Fruit fly (Drosophila melanogaster) whole organism, wandering third instar larva: ENCODE results near the gene CG4297.

ENCODE experiments used
- CG32264 ChIP-seq: fragments of 200-800 bp; sonication (Bioruptor generic); optimal IDR thresholded peaks from 2 replicates; lab custom pipeline; 2016; ENCODE audit warnings: missing biosample characterization, missing genetic modification characterization
- CG9705 ChIP-seq: fragments of 200-800 bp; sonication (Bioruptor generic); optimal IDR thresholded peaks from 2 replicates; lab custom pipeline; 2018; ENCODE audit warnings: missing biosample characterization, mild to moderate bottlenecking, missing genetic modification characterization
- CrebA ChIP-seq: fragments of 200-800 bp; sonication (Bioruptor generic); optimal IDR thresholded peaks from 2 replicates; lab custom pipeline; 2016; ENCODE audit warnings: missing biosample characterization, mild to moderate bottlenecking, missing genetic modification characterization, borderline replicate concordance
- Dfd ChIP-seq: fragments of >200 bp; optimal IDR thresholded peaks from 2 replicates; lab custom pipeline; 2017; ENCODE audit warnings: missing biosample characterization, missing genetic modification characterization
- Dif ChIP-seq: fragments of 200-275, 200-300 bp; sonication (Bioruptor generic); optimal IDR thresholded peaks from 2 replicates; lab custom pipeline; 2018; ENCODE audit warnings: missing biosample characterization, missing genetic modification characterization; ENCODE audit not compliant: partially characterized antibody
- GATAd ChIP-seq: sonication (Bioruptor generic); optimal IDR thresholded peaks from 2 replicates; lab custom pipeline; 2016; ENCODE audit warnings: missing biosample characterization, missing genetic modification characterization
- HLH106 ChIP-seq: fragments of 200-800 bp; optimal IDR thresholded peaks from 3 replicates; lab custom pipeline; 2019; ENCODE audit warnings: missing biosample characterization, mild to moderate bottlenecking, missing genetic modification characterization, moderate library complexity
- Hr78 ChIP-seq: fragments of >200 bp; optimal IDR thresholded peaks from 2 replicates; lab custom pipeline; 2017; ENCODE audit warnings: missing biosample characterization, missing genetic modification characterization
- Hr83 ChIP-seq: fragments of 200-300 bp; sonication (Bioruptor generic); optimal IDR thresholded peaks from 2 replicates; lab custom pipeline; 2016; ENCODE audit warnings: missing biosample characterization, mild to moderate bottlenecking, missing genetic modification characterization, moderate library complexity; ENCODE audit not compliant: poor library complexity, severe bottlenecking
- Jra ChIP-seq: sonication (Bioruptor generic); optimal IDR thresholded peaks from 2 replicates; lab custom pipeline; 2016; ENCODE audit warnings: missing biosample characterization, missing genetic modification characterization
- Mio ChIP-seq: sonication (Bioruptor generic); optimal IDR thresholded peaks from 2 replicates; lab custom pipeline; 2016; ENCODE audit warnings: missing biosample characterization, missing genetic modification characterization
- Myc ChIP-seq: fragments of >200 bp; optimal IDR thresholded peaks from 2 replicates; lab custom pipeline; 2017
- OdsH ChIP-seq: fragments of 200-800 bp; sonication (Bioruptor generic); optimal IDR thresholded peaks from 2 replicates; lab custom pipeline; 2016; ENCODE audit warnings: missing biosample characterization, mild to moderate bottlenecking, missing genetic modification characterization
- Rel ChIP-seq, 2 experiments: fragments of 200-800 bp; sonication (Bioruptor generic) in 1 of 2; optimal IDR thresholded peaks; 2 replicates in 1 of 2; 3 replicates in 1 of 2; lab custom pipeline; 2016 to 2019; ENCODE audit warnings: mild to moderate bottlenecking in 2 of 2, missing biosample characterization in 2 of 2, missing genetic modification characterization in 2 of 2, moderate library complexity in 1 of 2
- Vsx2 ChIP-seq: fragments of 200-300, 225-300 bp; sonication (Bioruptor generic); optimal IDR thresholded peaks from 2 replicates; lab custom pipeline; 2018; ENCODE audit warnings: missing biosample characterization, missing genetic modification characterization; ENCODE audit not compliant: partially characterized antibody
- br ChIP-seq: fragments of 200-800 bp; sonication (Bioruptor generic); optimal IDR thresholded peaks from 2 replicates; lab custom pipeline; 2016; ENCODE audit warnings: missing biosample characterization, missing genetic modification characterization
- brk ChIP-seq: fragments of 200-800 bp; sonication (Bioruptor generic); optimal IDR thresholded peaks from 2 replicates; lab custom pipeline; 2016; ENCODE audit warnings: missing biosample characterization, mild to moderate bottlenecking, missing genetic modification characterization
- dl ChIP-seq, 2 experiments: fragments of 175-275, 200-275 bp in 1 of 2; fragments of 200-275 bp in 1 of 2; sonication (Bioruptor generic); optimal IDR thresholded peaks; lab custom pipeline; 2018; ENCODE audit warnings: mild to moderate bottlenecking in 2 of 2, missing biosample characterization in 2 of 2, missing genetic modification characterization in 2 of 2, moderate library complexity in 2 of 2; ENCODE audit not compliant: partially characterized antibody in 2 of 2, insufficient read depth in 1 of 2
- dmrt93B ChIP-seq: fragments of 200-800 bp; sonication (Bioruptor generic); optimal IDR thresholded peaks from 2 replicates; lab custom pipeline; 2018; ENCODE audit warnings: missing biosample characterization, mild to moderate bottlenecking, missing genetic modification characterization
- dsf ChIP-seq: sonication (Bioruptor generic); optimal IDR thresholded peaks from 2 replicates; lab custom pipeline; 2016; ENCODE audit warnings: missing biosample characterization, missing genetic modification characterization, borderline replicate concordance
- ey ChIP-seq: fragments of 200-800 bp; sonication (Bioruptor generic); optimal IDR thresholded peaks from 2 replicates; lab custom pipeline; 2016; ENCODE audit warnings: missing biosample characterization, missing genetic modification characterization
- foxo ChIP-seq, 2 experiments: fragments of 200-800 bp; sonication (Bioruptor generic); optimal IDR thresholded peaks; 2 replicates in 1 of 2; 3 replicates in 1 of 2; lab custom pipeline; 2016 to 2017; ENCODE audit warnings: missing biosample characterization in 2 of 2, missing genetic modification characterization in 2 of 2
- fru ChIP-seq: fragments of 200-800 bp; sonication (Bioruptor generic); optimal IDR thresholded peaks from 3 replicates; lab custom pipeline; 2016; ENCODE audit warnings: missing biosample characterization, mild to moderate bottlenecking, missing genetic modification characterization
- h ChIP-seq: fragments of 200-800 bp; sonication (Bioruptor generic); optimal IDR thresholded peaks from 3 replicates; lab custom pipeline; 2016; ENCODE audit warnings: missing biosample characterization, mild to moderate bottlenecking, missing genetic modification characterization
- lola ChIP-seq: fragments of >200 bp; optimal IDR thresholded peaks from 2 replicates; lab custom pipeline; 2017; ENCODE audit warnings: missing biosample characterization, missing genetic modification characterization
- pan ChIP-seq: fragments of >200 bp; optimal IDR thresholded peaks from 2 replicates; lab custom pipeline; 2017
- psq ChIP-seq: fragments of 200-800 bp; sonication (Bioruptor generic); optimal IDR thresholded peaks from 3 replicates; lab custom pipeline; 2017; ENCODE audit warnings: missing biosample characterization, mild to moderate bottlenecking, missing genetic modification characterization, moderate library complexity
- rgr ChIP-seq: fragments of 200-800 bp; sonication (Bioruptor generic); optimal IDR thresholded peaks from 3 replicates; lab custom pipeline; 2016; ENCODE audit warnings: missing biosample characterization, mild to moderate bottlenecking, missing genetic modification characterization
- sage ChIP-seq: fragments of 200-800 bp; sonication (Bioruptor generic); optimal IDR thresholded peaks from 2 replicates; lab custom pipeline; 2016; ENCODE audit warnings: missing biosample characterization, mild to moderate bottlenecking, missing genetic modification characterization
- sv ChIP-seq: fragments of 200-800 bp; sonication (Bioruptor generic); optimal IDR thresholded peaks from 3 replicates; lab custom pipeline; 2016; ENCODE audit warnings: missing biosample characterization, missing genetic modification characterization
- tai ChIP-seq: sonication (Bioruptor generic); optimal IDR thresholded peaks from 2 replicates; lab custom pipeline; 2016; ENCODE audit warnings: missing biosample characterization, missing genetic modification characterization
- usp ChIP-seq: fragments of >200 bp; optimal IDR thresholded peaks from 2 replicates; lab custom pipeline; 2017; ENCODE audit warnings: missing biosample characterization, missing genetic modification characterization

The CG4297 gene

DNA sequence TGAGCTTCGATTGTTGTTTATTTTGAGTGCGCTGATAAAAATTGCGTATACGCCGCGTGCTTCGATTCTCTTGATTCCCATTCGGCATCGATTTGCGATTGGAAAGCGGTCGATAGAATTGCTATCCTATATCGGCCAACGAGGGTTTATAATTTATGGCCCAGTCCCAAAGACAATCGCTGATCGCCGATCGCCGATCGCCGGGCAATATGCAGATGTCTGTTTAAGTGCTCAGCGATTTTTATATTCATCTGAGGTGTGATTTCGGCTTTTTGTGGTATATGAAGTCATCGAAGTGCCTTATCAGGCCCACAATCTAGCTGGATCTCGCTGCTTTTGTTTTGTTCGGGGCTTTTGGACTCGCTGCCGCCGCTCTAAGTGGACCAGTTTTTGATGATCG lies 34.4 kb upstream of the CG4297 start:
- TF ChIP-seq Rel (GFP tag; optimal IDR thresholded peaks at IDR 0.05; lab: Kevin White, UChicago) (no peak), Rel (tag; optimal IDR thresholded peaks at IDR 0.05; lab: Kevin White, UChicago) (peak; percentile 6), dmrt93B (GFP tag; lab: Kevin White, UChicago) (no peak)
- TF ChIP-seq, all 38 proteins: peak for 1

dm6 chr2L:505009-505408 lies 33.0 kb upstream of the CG4297 start:
- TF ChIP-seq tai (GFP tag; lab: Kevin White, UChicago): no peak
- TF ChIP-seq ey: no peak
- TF ChIP-seq GATAd: no peak
- TF ChIP-seq foxo (GFP tag; optimal IDR thresholded peaks at IDR 0.05; lab: Kevin White, UChicago): no peak
- no peak for TF ChIP-seq Hr78
- TF ChIP-seq Vsx2 (GFP tag; lab: Kevin White, UChicago): no peak

- no peak for TF ChIP-seq sv
- TF ChIP-seq Dif: peak; percentile 50
- no peak for TF ChIP-seq Mio (GFP tag; lab: Kevin White, UChicago)
- TF ChIP-seq dl (GFP tag; optimal IDR thresholded peaks at IDR 0.05; lab: Kevin White, UChicago; ENCODE audit: insufficient read depth in 1 of 2, partially characterized antibody in 2 of 2): peak; percentile 4 to 49
- TF ChIP-seq dsf (GFP tag; lab: Kevin White, UChicago): no peak
- no peak for TF ChIP-seq CG32264 (GFP tag; lab: Kevin White, UChicago)
- TF ChIP-seq, all 38 proteins: peak for 2
These were observed 29.6 kb upstream of the CG4297 start for dm6 chr2L:501622-502021.

DNA sequence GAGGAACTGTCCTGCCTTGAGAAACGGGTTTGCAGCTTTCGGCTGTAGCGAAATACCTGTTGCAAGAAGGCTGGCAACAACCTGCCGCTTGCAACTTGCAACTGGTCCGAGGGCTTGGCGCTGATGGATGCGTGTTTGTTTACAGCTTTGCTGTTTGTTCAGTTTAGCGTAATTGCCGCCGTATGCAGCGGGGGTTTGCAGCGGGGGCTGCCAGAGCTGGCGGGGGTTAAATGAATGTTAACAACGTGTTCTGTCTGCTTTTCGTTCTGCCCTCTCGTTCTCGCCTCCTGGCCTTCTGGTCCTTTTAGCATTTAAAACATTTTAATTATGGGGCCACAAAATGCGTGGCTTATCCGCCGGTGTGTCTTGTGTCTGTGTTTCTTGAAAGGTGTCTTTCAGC lies 27.9 kb upstream of the CG4297 start:
- TF ChIP-seq Mio (GFP tag; lab: Kevin White, UChicago) (no peak), psq (peak; percentile 19)

DNA sequence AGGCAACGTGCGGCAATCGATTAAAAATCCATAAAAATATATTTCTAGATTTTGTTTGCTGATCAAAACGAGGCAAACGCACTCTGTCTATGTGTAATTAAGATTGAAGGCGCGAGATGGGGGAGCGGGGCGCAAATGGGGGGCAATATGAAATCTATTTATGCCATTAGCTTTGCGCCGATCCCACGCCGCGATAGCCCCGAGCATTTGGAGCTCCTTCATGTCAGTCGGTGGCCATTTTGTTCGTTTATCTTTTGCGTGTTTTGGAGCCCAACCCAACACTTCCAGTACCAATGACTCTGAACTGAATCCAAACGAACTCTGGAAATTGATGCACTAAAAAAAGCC lies 26.4 kb upstream of the CG4297 start:
- no peak for TF ChIP-seq lola
- TF ChIP-seq fru (GFP tag; lab: Kevin White, UChicago): no peak
- TF ChIP-seq dl (GFP tag; optimal IDR thresholded peaks at IDR 0.05; lab: Kevin White, UChicago; ENCODE audit: insufficient read depth in 1 of 2, partially characterized antibody in 2 of 2): no peak
- no peak for TF ChIP-seq sv
- no peak for TF ChIP-seq rgr (GFP tag; lab: Kevin White, UChicago)
- no peak for TF ChIP-seq GATAd
- no peak for TF ChIP-seq tai (GFP tag; lab: Kevin White, UChicago)
- no peak for TF ChIP-seq CG9705
- TF ChIP-seq sage (GFP tag; lab: Kevin White, UChicago): no peak
- TF ChIP-seq psq: no peak
- no peak for TF ChIP-seq h (GFP tag; lab: Kevin White, UChicago)
- TF ChIP-seq Hr83 (GFP tag; lab: Kevin White, UChicago): no peak
- no peak for TF ChIP-seq OdsH (GFP tag; lab: Kevin White, UChicago)
- TF ChIP-seq ey: no peak
- no peak for TF ChIP-seq Dif
- TF ChIP-seq CrebA (GFP tag; lab: Kevin White, UChicago): no peak
- TF ChIP-seq usp: no peak
- TF ChIP-seq Hr78: no peak
- no peak for TF ChIP-seq Dfd (GFP tag; lab: Kevin White, UChicago)
- TF ChIP-seq Jra: no peak
- TF ChIP-seq, all 38 proteins: peak for 0

DNA sequence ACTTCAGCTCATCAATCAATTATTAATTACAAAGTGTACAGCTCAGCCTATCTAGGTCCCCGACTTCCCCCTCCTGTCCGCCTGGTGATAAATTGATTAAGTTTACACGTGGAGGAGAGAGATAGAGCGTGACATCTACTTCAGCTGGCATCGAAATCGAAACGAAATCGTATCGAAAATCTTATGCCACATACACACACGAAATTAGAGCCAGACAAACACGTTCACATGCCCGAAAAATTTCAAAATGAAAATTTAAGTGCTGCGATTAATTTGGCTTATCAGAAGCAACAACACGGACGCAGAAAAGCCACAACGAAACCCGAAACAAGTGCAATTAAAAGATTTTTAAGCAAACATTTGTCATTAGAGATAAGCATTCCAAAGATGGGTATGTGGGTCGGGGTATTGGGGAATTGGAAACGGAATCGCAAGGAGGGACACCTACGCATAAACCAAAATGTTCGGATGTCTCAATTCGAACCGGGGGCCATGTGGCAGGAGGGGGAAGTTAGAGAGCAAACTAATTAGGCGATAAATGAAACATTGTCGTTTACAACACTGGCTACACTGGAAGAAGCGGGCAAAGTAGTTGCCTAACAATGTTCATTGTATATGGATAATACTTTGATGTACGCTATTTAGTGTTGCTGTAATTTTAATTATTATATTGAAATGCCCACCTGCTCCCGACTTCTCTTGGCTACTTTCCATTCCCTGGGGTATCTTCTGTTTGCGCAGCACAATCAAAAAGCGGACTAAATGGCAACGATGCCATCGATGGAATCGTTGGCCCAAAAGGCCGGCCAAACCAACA lies 25.9 kb upstream of the CG4297 start:
- TF ChIP-seq rgr (GFP tag; lab: Kevin White, UChicago) (no peak), usp (no peak), Myc (lab: Kevin White, UChicago) (no peak), sage (GFP tag; lab: Kevin White, UChicago) (no peak), HLH106 (tag; lab: Kevin White, UChicago) (no peak), GATAd (no peak), tai (GFP tag; lab: Kevin White, UChicago) (no peak), Vsx2 (GFP tag; lab: Kevin White, UChicago) (no peak), OdsH (GFP tag; lab: Kevin White, UChicago) (no peak), brk (GFP tag; lab: Kevin White, UChicago) (no peak), pan (lab: Kevin White, UChicago) (no peak), br (no peak), Rel (GFP tag; optimal IDR thresholded peaks at IDR 0.05; lab: Kevin White, UChicago) (no peak), Rel (tag; optimal IDR thresholded peaks at IDR 0.05; lab: Kevin White, UChicago) (no peak), dmrt93B (GFP tag; lab: Kevin White, UChicago) (no peak), fru (GFP tag; lab: Kevin White, UChicago) (no peak), dl (GFP tag; optimal IDR thresholded peaks at IDR 0.05; lab: Kevin White, UChicago; ENCODE audit: insufficient read depth in 1 of 2, partially characterized antibody in 2 of 2) (no peak)
- TF ChIP-seq, all 38 proteins: peak for 0
